Worm (Caenorhabditis elegans) whole organism, young adult: Measurements from ENCODE around the gene atl-1.

ENCODE experiments used
- C17E4.6 ChIP-seq: fragments of 200-800 bp; sonication (Bioruptor generic); IDR thresholded peaks from 2 replicates; pipeline ENCODE4 v1.3.6; 2022; ENCODE audit warnings: missing genetic modification reagents, missing genetic modification characterization, missing compliant biosample characterization
- ZK185.1 ChIP-seq: sonication (generic microtip); optimal IDR thresholded peaks from 2 replicates; lab custom pipeline; 2016; ENCODE audit warnings: mild to moderate bottlenecking, missing genetic modification characterization, missing compliant biosample characterization; ENCODE audit not compliant: poor library complexity, severe bottlenecking
- athp-1 ChIP-seq: sonication (generic microtip); optimal IDR thresholded peaks from 2 replicates; lab custom pipeline; 2017; ENCODE audit warnings: mild to moderate bottlenecking, missing genetic modification characterization, missing compliant biosample characterization
- cebp-2 ChIP-seq: fragments of 200-800 bp; sonication (Bioruptor generic); IDR thresholded peaks from 2 replicates; pipeline ENCODE4 v1.3.6; 2022; ENCODE audit warnings: missing genetic modification characterization, missing compliant biosample characterization
- ceh-58 ChIP-seq: fragments of 200-800 bp; sonication (Bioruptor generic); IDR thresholded peaks from 2 replicates; pipeline ENCODE4 v1.3.6; 2022; ENCODE audit warnings: missing genetic modification characterization, missing compliant biosample characterization
- hmg-20 ChIP-seq: fragments of 200-800 bp; sonication (Bioruptor generic); IDR thresholded peaks from 2 replicates; pipeline ENCODE4 v1.3.6; 2022; ENCODE audit warnings: missing genetic modification reagents, missing genetic modification characterization, missing compliant biosample characterization
- mcd-1 ChIP-seq: fragments of 200-800 bp; sonication (Bioruptor generic); IDR thresholded peaks from 2 replicates; pipeline ENCODE4 v1.3.6; 2022; ENCODE audit warnings: missing genetic modification reagents, missing genetic modification characterization, missing compliant biosample characterization
- nfya-1 ChIP-seq: sonication (generic microtip); optimal IDR thresholded peaks from 2 replicates; lab custom pipeline; 2017; ENCODE audit warnings: antibody characterized with exemption, missing compliant biosample characterization, missing genetic modification characterization, borderline replicate concordance; ENCODE audit not compliant: insufficient read depth
- pha-4 ChIP-seq: fragments of 150-350 bp; sonication (generic microtip); optimal IDR thresholded peaks from 2 replicates; lab custom pipeline; 2014; ENCODE audit warnings: missing biosample characterization, missing genetic modification reagents, missing genetic modification characterization
- sea-2 ChIP-seq: fragments of 200-800 bp; sonication (Bioruptor generic); IDR thresholded peaks from 2 replicates; pipeline ENCODE4 v1.3.6; 2022; ENCODE audit warnings: missing genetic modification characterization, missing compliant biosample characterization
- unc-62 ChIP-seq: fragments of 150-350 bp; optimal IDR thresholded peaks from 2 replicates; lab custom pipeline; 2014; ENCODE audit warnings: missing biosample characterization, missing genetic modification reagents, missing genetic modification characterization
- zfh-2 ChIP-seq: fragments of 200-800 bp; sonication (Bioruptor generic); conservative IDR thresholded peaks from 2 replicates; pipeline ENCODE4 v1.3.6; 2022; ENCODE audit warnings: missing genetic modification reagents, missing genetic modification characterization, missing compliant biosample characterization

- TF ChIP-seq athp-1 (tag; lab: Kevin White, UChicago) (no peak), ZK185.1 (no peak), cebp-2 (GFP tag; lab: Robert Waterston, UW) (no peak), hmg-20 (no peak), mcd-1 (no peak), unc-62 (GFP tag; lab: Kevin White, UChicago) (no peak), nfya-1 (tag; lab: Kevin White, UChicago) (no peak), C17E4.6 (GFP tag; lab: Robert Waterston, UW) (no peak), sea-2 (GFP tag; lab: Robert Waterston, UW) (no peak), zfh-2 (GFP tag; lab: Robert Waterston, UW) (no peak), pha-4 (tag; lab: Kevin White, UChicago) (no peak), ceh-58 (GFP tag; lab: Robert Waterston, UW) (no peak)
These were observed 44.7 kb upstream of the atl-1 start, which contains the start of gene rbx-1 for ce11 chrV:9690099-9690572.
